Worm (Caenorhabditis elegans) whole organism, young adult: ENCODE data around the gene ddx-19.

ENCODE experiments used
- T07F8.4 ChIP-seq: sonication (generic microtip); optimal IDR thresholded peaks from 2 replicates; lab custom pipeline; 2016; ENCODE audit warnings: mild to moderate bottlenecking, missing genetic modification characterization, moderate library complexity, missing compliant biosample characterization
- ama-1 ChIP-seq, 3 experiments: fragments of 150-350 bp in 1 of 3; sonication (generic microtip) in 2 of 3; optimal IDR thresholded peaks; 2 replicates each; lab custom pipeline; 2014 to 2018; ENCODE audit warnings: missing biosample characterization in 2 of 3, missing genetic modification characterization in 2 of 3, missing genetic modification reagents in 2 of 3
- ets-4 ChIP-seq: fragments of 200-800 bp; sonication (Bioruptor generic); optimal IDR thresholded peaks from 2 replicates; lab custom pipeline; 2018; ENCODE audit warnings: mild to moderate bottlenecking, missing genetic modification characterization, missing compliant biosample characterization
- hlh-12 ChIP-seq: sonication (generic microtip); optimal IDR thresholded peaks from 2 replicates; lab custom pipeline; 2016; ENCODE audit warnings: missing genetic modification characterization, missing compliant biosample characterization
- let-607 ChIP-seq, 2 experiments: fragments of 200-800 bp in 1 of 2; sonication (Bioruptor generic) in 1 of 2; sonication (generic microtip) in 1 of 2; optimal IDR thresholded peaks; 2 replicates each; lab custom pipeline; 2016 to 2018; ENCODE audit warnings: mild to moderate bottlenecking in 2 of 2, missing compliant biosample characterization in 2 of 2, missing genetic modification characterization in 2 of 2, moderate library complexity in 2 of 2, missing genotype in 1 of 2
- lsy-27 ChIP-seq: sonication (generic microtip); optimal IDR thresholded peaks from 2 replicates; lab custom pipeline; 2017; ENCODE audit warnings: missing genetic modification characterization, mild to moderate bottlenecking, missing compliant biosample characterization, antibody characterized with exemption, missing genotype, borderline replicate concordance; ENCODE audit not compliant: insufficient read depth
- rec-8 ChIP-seq, 2 experiments: sonication (generic microtip); optimal IDR thresholded peaks; 2 replicates each; lab custom pipeline; 2016; ENCODE audit warnings: mild to moderate bottlenecking in 2 of 2, missing genetic modification characterization in 2 of 2, missing genetic modification reagents in 2 of 2, missing genotype in 2 of 2, missing biosample characterization in 1 of 2, missing compliant biosample characterization in 1 of 2, moderate library complexity in 1 of 2
- rpc-1 ChIP-seq, 2 experiments: fragments of 150-350 bp in 1 of 2; sonication (generic microtip) in 1 of 2; optimal IDR thresholded peaks; 2 replicates each; lab custom pipeline; 2014 to 2018; ENCODE audit warnings: missing biosample characterization in 1 of 2, missing genetic modification characterization in 1 of 2, missing genetic modification reagents in 1 of 2, missing genotype in 1 of 2
- snpc-4 ChIP-seq, 5 experiments: fragments of 150-350 bp in 1 of 5; sonication (generic microtip) in 4 of 5; optimal IDR thresholded peaks; 2 replicates each; lab custom pipeline; 2014 to 2018; ENCODE audit warnings: missing genetic modification characterization in 5 of 5, missing biosample characterization in 3 of 5, antibody characterized with exemption in 2 of 5, mild to moderate bottlenecking in 2 of 5, missing compliant biosample characterization in 2 of 5, missing genotype in 2 of 5, moderate library complexity in 2 of 5, missing genetic modification reagents in 1 of 5
- unc-62 ChIP-seq: fragments of 150-350 bp; optimal IDR thresholded peaks from 2 replicates; lab custom pipeline; 2014; ENCODE audit warnings: missing biosample characterization, missing genetic modification reagents, missing genetic modification characterization
- zfh-2 ChIP-seq: fragments of 200-800 bp; sonication (Bioruptor generic); conservative IDR thresholded peaks from 2 replicates; pipeline ENCODE4 v1.3.6; 2022; ENCODE audit warnings: missing genetic modification reagents, missing genetic modification characterization, missing compliant biosample characterization
- ztf-6 ChIP-seq: fragments of 200-800 bp; sonication (Bioruptor generic); IDR thresholded peaks from 2 replicates; pipeline ENCODE4 v1.3.6; 2022; ENCODE audit warnings: missing genetic modification reagents, missing genetic modification characterization, missing compliant biosample characterization

DNA sequence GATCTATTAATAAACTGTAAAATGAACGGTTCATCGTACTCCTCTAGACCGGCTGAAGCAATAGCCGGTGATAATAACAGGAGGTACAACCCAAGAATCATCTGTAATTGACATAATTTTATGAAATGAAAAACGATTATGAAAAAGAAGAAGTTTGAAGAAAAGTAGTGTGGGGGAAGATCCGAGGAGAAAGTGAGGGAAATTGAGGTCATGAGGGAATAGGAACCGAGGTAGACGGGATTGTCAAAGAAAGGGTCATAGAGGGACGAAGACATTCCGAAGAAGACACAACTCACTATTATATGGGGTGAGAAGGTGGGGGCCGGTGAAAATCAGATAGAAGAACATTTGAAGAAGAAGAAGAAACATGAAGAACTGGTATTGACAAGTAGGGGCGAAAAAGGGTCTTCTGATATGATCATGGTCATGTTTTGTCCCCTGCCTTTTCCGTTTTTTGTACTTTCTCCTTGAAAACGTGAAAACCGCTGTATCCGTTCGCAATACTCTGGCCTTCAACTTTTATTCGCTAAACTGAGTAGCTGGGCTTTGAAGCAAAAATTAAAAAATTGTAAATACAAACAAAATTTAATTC is 32.6 kb upstream of the ddx-19 start, which contains the start of gene oac-46:
- no peak for TF ChIP-seq ama-1 (optimal IDR thresholded peaks at IDR 0.05; lab: Kevin White, UChicago)
- TF ChIP-seq ama-1 (GFP tag; optimal IDR thresholded peaks at IDR 0.05; lab: Kevin White, UChicago) = no peak
- TF ChIP-seq let-607 (tag; optimal IDR thresholded peaks at IDR 0.05; lab: Kevin White, UChicago) = no peak
- TF ChIP-seq T07F8.4 (tag; lab: Kevin White, UChicago) = no peak
- TF ChIP-seq unc-62 = no peak
- TF ChIP-seq lsy-27 (tag; lab: Kevin White, UChicago) = no peak
- no peak for TF ChIP-seq snpc-4 (GFP tag; optimal IDR thresholded peaks at IDR 0.05; lab: Kevin White, UChicago)
- no peak for TF ChIP-seq snpc-4 (tag; optimal IDR thresholded peaks at IDR 0.05; lab: Kevin White, UChicago)
- TF ChIP-seq hlh-12 (tag; lab: Kevin White, UChicago) = no peak
- no peak for TF ChIP-seq ztf-6
- TF ChIP-seq rec-8 (tag; optimal IDR thresholded peaks at IDR 0.05; lab: Kevin White, UChicago) = no peak
- no peak for TF ChIP-seq ets-4 (GFP tag; lab: Kevin White, UChicago)
- TF ChIP-seq zfh-2 (GFP tag; lab: Robert Waterston, UW) = no peak
- TF ChIP-seq rpc-1 (optimal IDR thresholded peaks at IDR 0.05; lab: Kevin White, UChicago) = no peak
- no peak for TF ChIP-seq rpc-1 (tag; optimal IDR thresholded peaks at IDR 0.05; lab: Kevin White, UChicago)
